Worm (Caenorhabditis elegans) whole organism, L1 larva: ENCODE data around the gene ZK1320.2.

ENCODE experiments used
- ama-1 ChIP-seq: fragments of 150-350 bp; optimal IDR thresholded peaks from 2 replicates; lab custom pipeline; 2014
- ceh-88 ChIP-seq: fragments of 200-800 bp; sonication (Bioruptor generic); IDR thresholded peaks from 2 replicates; pipeline ENCODE4 v1.3.6; 2022; ENCODE audit warnings: missing genetic modification characterization, missing compliant biosample characterization
- ces-1 ChIP-seq: fragments of 150-350 bp; optimal IDR thresholded peaks from 2 replicates; lab custom pipeline; 2014; ENCODE audit warnings: missing biosample characterization, missing genetic modification reagents, missing genetic modification characterization
- dpl-1 ChIP-seq, 3 experiments: fragments of 150-350 bp in 2 of 3; sonication (generic microtip) in 1 of 3; optimal IDR thresholded peaks; 2 replicates each; lab custom pipeline; 2014 to 2017; ENCODE audit warnings: missing biosample characterization in 3 of 3, missing genetic modification characterization in 3 of 3, missing genetic modification reagents in 3 of 3
- elt-3 ChIP-seq, 6 experiments: fragments of 150-350 bp in 1 of 6; sonication (generic microtip); optimal IDR thresholded peaks; 2 replicates each; lab custom pipeline; 2017 to 2018; ENCODE audit warnings: missing biosample characterization in 6 of 6, missing genetic modification characterization in 6 of 6, inconsistent platforms in 1 of 6
- fkh-4 ChIP-seq: sonication (generic microtip); optimal IDR thresholded peaks from 2 replicates; lab custom pipeline; 2016; ENCODE audit warnings: missing compliant biosample characterization, missing genetic modification characterization, borderline replicate concordance
- lin-15B ChIP-seq: fragments of 150-350 bp; sonication (generic microtip); optimal IDR thresholded peaks from 3 replicates; lab custom pipeline; 2014; ENCODE audit warnings: missing biosample characterization, missing genetic modification characterization
- nhr-12 ChIP-seq: sonication (generic microtip); optimal IDR thresholded peaks from 2 replicates; lab custom pipeline; 2017; ENCODE audit warnings: missing biosample characterization, missing genetic modification characterization
- nhr-237 ChIP-seq: fragments of 150-350 bp; optimal IDR thresholded peaks from 2 replicates; lab custom pipeline; 2014; ENCODE audit warnings: missing biosample characterization, missing genetic modification characterization
- nhr-28 ChIP-seq: fragments of 150-350 bp; optimal IDR thresholded peaks from 2 replicates; lab custom pipeline; 2014; ENCODE audit warnings: missing biosample characterization, missing genetic modification characterization
- skn-1 ChIP-seq: fragments of 150-350 bp; optimal IDR thresholded peaks from 2 replicates; lab custom pipeline; 2014; ENCODE audit warnings: missing biosample characterization, missing genetic modification characterization
- snpc-4 ChIP-seq: fragments of 150-350 bp; optimal IDR thresholded peaks from 2 replicates; lab custom pipeline; 2014; ENCODE audit warnings: missing biosample characterization, missing genetic modification characterization
- unc-62 ChIP-seq: fragments of 150-350 bp; optimal IDR thresholded peaks from 2 replicates; lab custom pipeline; 2014; ENCODE audit warnings: missing biosample characterization, missing genetic modification reagents, missing genetic modification characterization

DNA sequence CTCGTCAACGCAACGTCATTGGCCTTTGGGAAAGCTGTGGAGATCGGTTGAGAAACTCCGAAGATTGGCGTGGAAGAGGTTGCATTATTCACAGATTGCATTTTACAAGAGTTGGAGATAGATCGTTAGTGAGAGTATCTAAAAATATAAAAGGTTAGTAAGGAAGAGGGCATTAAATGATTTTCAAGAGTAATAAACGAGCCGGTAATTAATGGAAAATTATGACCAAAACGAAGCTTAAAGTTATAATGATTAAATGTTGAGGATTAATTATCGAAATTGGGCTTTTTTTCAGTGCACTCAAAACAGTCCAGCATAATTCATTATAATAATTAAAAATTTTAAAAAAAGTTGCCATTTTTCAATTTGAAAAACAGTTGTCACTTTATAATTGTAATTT, 49.5 kb downstream of the ZK1320.2 start, which contains the start of gene pap-2:
- TF ChIP-seq nhr-28 (tag; lab: Kevin White, UChicago) (no peak), ama-1 (lab: Kevin White, UChicago) (no peak), ceh-88 (no peak), nhr-12 (tag; lab: Kevin White, UChicago) (no peak), ces-1 (GFP tag; lab: Kevin White, UChicago) (no peak), fkh-4 (tag; lab: Kevin White, UChicago) (no peak), nhr-237 (tag; lab: Kevin White, UChicago) (no peak), unc-62 (no peak), lin-15B (no peak), skn-1 (no peak), snpc-4 (tag; lab: Kevin White, UChicago) (no peak), elt-3 (tag; optimal IDR thresholded peaks at IDR 0.05; lab: Kevin White, UChicago) (no peak), dpl-1 (GFP tag; optimal IDR thresholded peaks at IDR 0.05; lab: Kevin White, UChicago) (no peak)
